Worm (Caenorhabditis elegans) whole organism, mixed stage, embryonic: Measurements from ENCODE around the gene nop-1.
A peak's percentile ranks its signal among the peaks of the same experiment; 100 is the strongest.

ENCODE experiments used
- ceh-83 ChIP-seq: fragments of 200-800 bp; sonication (Bioruptor generic); optimal IDR thresholded peaks from 2 replicates; lab custom pipeline; 2018; ENCODE audit warnings: mild to moderate bottlenecking, missing genetic modification characterization, missing compliant biosample characterization
- elt-3 ChIP-seq: fragments of 150-350 bp; optimal IDR thresholded peaks from 2 replicates; lab custom pipeline; 2014; ENCODE audit warnings: missing biosample characterization, missing genetic modification characterization
- mab-5 ChIP-seq: fragments of 150-350 bp; optimal IDR thresholded peaks from 2 replicates; lab custom pipeline; 2014; ENCODE audit warnings: missing biosample characterization, missing genetic modification characterization
- nhr-76 ChIP-seq: sonication (generic microtip); optimal IDR thresholded peaks from 2 replicates; lab custom pipeline; 2017; ENCODE audit warnings: missing biosample characterization, missing genetic modification characterization
- pha-4 ChIP-seq: fragments of 150-350 bp; optimal IDR thresholded peaks from 2 replicates; lab custom pipeline; 2018; ENCODE audit warnings: missing biosample characterization, missing genetic modification reagents, missing genetic modification characterization
- sem-2 ChIP-seq: fragments of 200-800 bp; sonication (Bioruptor generic); optimal IDR thresholded peaks from 2 replicates; lab custom pipeline; 2018; ENCODE audit warnings: mild to moderate bottlenecking, missing genetic modification characterization, missing compliant biosample characterization
- unc-39 ChIP-seq: fragments of 150-350 bp; optimal IDR thresholded peaks from 2 replicates; lab custom pipeline; 2014; ENCODE audit warnings: missing biosample characterization, missing genetic modification characterization
- unc-62 ChIP-seq: fragments of 150-350 bp; optimal IDR thresholded peaks from 2 replicates; lab custom pipeline; 2014; ENCODE audit warnings: missing biosample characterization, missing genetic modification reagents, missing genetic modification characterization

DNA sequence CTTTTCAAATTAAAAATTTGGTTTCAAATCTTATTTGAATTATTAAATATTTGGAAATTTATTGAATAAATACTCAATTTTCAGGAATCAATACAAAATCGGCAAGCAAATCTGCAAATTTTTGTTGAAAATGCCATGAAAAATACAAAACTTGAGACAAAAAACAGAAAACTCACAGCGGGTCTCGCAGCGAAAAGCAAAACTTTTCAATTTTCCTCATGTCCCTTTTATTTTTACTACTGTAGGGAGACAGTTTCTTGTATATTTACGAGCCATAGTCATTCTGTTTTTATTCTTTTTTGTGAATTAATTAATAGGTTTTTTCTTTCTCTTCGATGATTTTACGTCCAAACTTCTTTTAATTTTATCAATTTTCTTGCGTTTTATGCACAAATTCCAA is 29.9 kb downstream of the nop-1 start:
- TF ChIP-seq unc-62 (GFP tag; lab: Kevin White, UChicago) (no peak), elt-3 (tag; lab: Kevin White, UChicago) (no peak), pha-4 (tag; lab: Kevin White, UChicago) (no peak), mab-5 (tag; lab: Kevin White, UChicago) (no peak), sem-2 (no peak), ceh-83 (GFP tag; lab: Kevin White, UChicago) (peak; percentile 41), nhr-76 (tag; lab: Kevin White, UChicago) (no peak), unc-39 (no peak)
